Worm (Caenorhabditis elegans) whole organism, L4/young adult: Measurements from ENCODE around the gene zipt-7.1.

Experiments
- W03F9.2 ChIP-seq: fragments of 150-350 bp; optimal IDR thresholded peaks from 2 replicates; lab custom pipeline; 2014; ENCODE audit warnings: missing biosample characterization, missing genetic modification characterization
- him-1 ChIP-seq: sonication (generic microtip); optimal IDR thresholded peaks from 2 replicates; lab custom pipeline; 2016; ENCODE audit warnings: missing genotype, missing genetic modification reagents, missing genetic modification characterization, missing compliant biosample characterization

- TF ChIP-seq him-1 (no peak), W03F9.2 (no peak)
Measured at ce11 chrIV:17263714-17264113, 24.2 kb downstream of the zipt-7.1 start.
